Comparison of ENCODE assay signal across 3 worm cellular contexts in genomic region chrX:3260509-3260908, ce11.
TF ChIP-seq lines count a peak whose summit lies in the region.

lbp-2 (plus strand) TSS chrX:3260610.

TF ChIP-seq in whole organism, L1 larva, 84 proteins besides CTCF, POLR2A, EP300 and RAD21:
- TF ChIP-seq C34B4.2 (tag; optimal IDR thresholded peaks at IDR 0.05; lab: Kevin White, UChicago) (no peak), lin-39 (tag; optimal IDR thresholded peaks at IDR 0.05; lab: Kevin White, UChicago) (peak; percentile 19), nhr-71 (tag; optimal IDR thresholded peaks at IDR 0.05; lab: Kevin White, UChicago) (peak; percentile 30), hlh-4 (tag; optimal IDR thresholded peaks at IDR 0.05; lab: Kevin White, UChicago) (no peak), mdl-1 (tag; optimal IDR thresholded peaks at IDR 0.05; lab: Kevin White, UChicago) (peak in 1 of 2 experiments; percentile 21), swsn-7 (tag; optimal IDR thresholded peaks at IDR 0.05; lab: Kevin White, UChicago) (no peak), rnt-1 (tag; optimal IDR thresholded peaks at IDR 0.05; lab: Kevin White, UChicago) (peak; percentile 57), snu-23 (GFP tag; optimal IDR thresholded peaks at IDR 0.05; lab: Kevin White, UChicago) (peak; percentile 6), lin-14 (GFP tag; optimal IDR thresholded peaks at IDR 0.05; lab: Kevin White, UChicago) (no peak)
TF ChIP-seq in whole organism, L1 larva: peak in this region for 5.

TF ChIP-seq in whole organism, L2 larva, 48 proteins besides CTCF, POLR2A, EP300 and RAD21:
- TF ChIP-seq mab-5 (tag; optimal IDR thresholded peaks at IDR 0.05; lab: Kevin White, UChicago) (peak; percentile 3), sma-3 (GFP tag; optimal IDR thresholded peaks at IDR 0.05; lab: Kevin White, UChicago) (no peak), nhr-129 (tag; optimal IDR thresholded peaks at IDR 0.05; lab: Kevin White, UChicago) (peak; percentile 53), blmp-1 (tag; optimal IDR thresholded peaks at IDR 0.05; lab: Kevin White, UChicago; ENCODE audit: insufficient read depth) (no peak)

TF ChIP-seq in whole organism, L3 larva, 47 proteins besides CTCF, POLR2A, EP300 and RAD21:
- TF ChIP-seq aly-2 (tag; optimal IDR thresholded peaks at IDR 0.05; lab: Kevin White, UChicago) = no peak
- peak; percentile 14 for TF ChIP-seq nfya-1 (tag; optimal IDR thresholded peaks at IDR 0.05; lab: Kevin White, UChicago; ENCODE audit: insufficient read depth)

Comparison
In these comparisons a context has a peak if more than half of its experiments do, and no peak if none do; other contexts are left out.
1. Of the 22 proteins assayed by ChIP-seq in both whole organism, L1 larva and whole organism, L2 larva: peak only in whole organism, L1 larva: lin-39; only in whole organism, L2 larva: none; in both: none; in neither: 20; mixed calls (peak in some experiments, not most) for 1.